Fruit fly (Drosophila melanogaster) whole organism, embryonic: Measurements from ENCODE around the gene Dfd.
A peak's percentile ranks its signal among the peaks of the same experiment; 100 is the strongest.

Source experiments
- B-H1 ChIP-seq: fragments of 200-800 bp; sonication (Bioruptor generic); IDR thresholded peaks from 3 replicates; pipeline ENCODE4 v1.3.6; 2022; ENCODE audit warnings: missing biosample characterization, missing genetic modification characterization
- BEAF-32 ChIP-seq: fragments of 200-800 bp; sonication (Bioruptor generic); optimal IDR thresholded peaks from 3 replicates; lab custom pipeline; 2017; ENCODE audit warnings: missing biosample characterization, missing genetic modification characterization, mild to moderate bottlenecking, moderate library complexity, missing genetic modification reagents
- C15 ChIP-seq: fragments of 200-800 bp; sonication (Bioruptor generic); IDR thresholded peaks from 3 replicates; pipeline ENCODE4 v1.3.6; 2022; ENCODE audit warnings: missing biosample characterization, missing genetic modification characterization
- CG10147 ChIP-seq: fragments of 200-800 bp; sonication (Bioruptor generic); optimal IDR thresholded peaks from 2 replicates; lab custom pipeline; 2019; ENCODE audit warnings: missing biosample characterization, mild to moderate bottlenecking, missing genetic modification characterization, moderate library complexity
- CG10431 ChIP-seq: fragments of 200-800 bp; sonication (Bioruptor generic); optimal IDR thresholded peaks from 3 replicates; lab custom pipeline; 2018; ENCODE audit warnings: missing biosample characterization, mild to moderate bottlenecking, missing genetic modification characterization
- CG10959 ChIP-seq: fragments of 200-800 bp; sonication (Bioruptor generic); IDR thresholded peaks from 2 replicates; pipeline ENCODE4 v1.3.6; 2022; ENCODE audit warnings: missing biosample characterization, missing genetic modification characterization
- CG11085 ChIP-seq: fragments of 200-800 bp; sonication (Bioruptor generic); IDR thresholded peaks from 2 replicates; pipeline ENCODE4 v1.3.6; 2022; ENCODE audit warnings: missing biosample characterization, missing genetic modification characterization
- CG11560 ChIP-seq: fragments of 200-800 bp; sonication (Bioruptor generic); IDR thresholded peaks from 3 replicates; pipeline ENCODE4 v1.3.6; 2022; ENCODE audit warnings: missing biosample characterization, missing genetic modification characterization
- CG15601 ChIP-seq: fragments of 200-800 bp; sonication (Bioruptor generic); optimal IDR thresholded peaks from 3 replicates; lab custom pipeline; 2019; ENCODE audit warnings: missing biosample characterization, mild to moderate bottlenecking, missing genetic modification characterization, moderate library complexity
- CG17328 ChIP-seq: fragments of 200-800 bp; sonication (Bioruptor generic); IDR thresholded peaks from 2 replicates; pipeline ENCODE4 v1.3.6; 2022; ENCODE audit warnings: missing biosample characterization, missing genetic modification characterization
- CG18764 ChIP-seq: fragments of 200-800 bp; sonication (Bioruptor generic); optimal IDR thresholded peaks from 3 replicates; lab custom pipeline; 2016; ENCODE audit warnings: missing biosample characterization, missing genetic modification characterization
- CG2712 ChIP-seq: fragments of 200-800 bp; optimal IDR thresholded peaks from 3 replicates; lab custom pipeline; 2019; ENCODE audit warnings: missing biosample characterization, mild to moderate bottlenecking, missing genetic modification characterization, moderate library complexity
- CG2889 ChIP-seq: fragments of 200-800 bp; sonication (Bioruptor generic); IDR thresholded peaks from 3 replicates; pipeline ENCODE4 v1.3.6; 2022; ENCODE audit warnings: missing biosample characterization, missing genetic modification characterization
- CG30020 ChIP-seq: fragments of 200-800 bp; optimal IDR thresholded peaks from 2 replicates; lab custom pipeline; 2019; ENCODE audit warnings: missing biosample characterization, mild to moderate bottlenecking, missing genetic modification characterization, moderate library complexity
- CG30403 ChIP-seq: fragments of 200-800 bp; sonication (Bioruptor generic); optimal IDR thresholded peaks from 3 replicates; lab custom pipeline; 2016; ENCODE audit warnings: missing biosample characterization, missing genetic modification characterization
- CG4360 ChIP-seq: fragments of 200-800 bp; sonication (Bioruptor generic); IDR thresholded peaks from 2 replicates; pipeline ENCODE4 v1.3.6; 2022; ENCODE audit warnings: missing biosample characterization, missing genetic modification characterization
- CG4730 ChIP-seq: fragments of 200-800 bp; sonication (Bioruptor generic); IDR thresholded peaks from 2 replicates; pipeline ENCODE4 v1.3.6; 2022; ENCODE audit warnings: missing biosample characterization, missing genetic modification characterization
- CG7987 ChIP-seq: fragments of 200-800 bp; sonication (Bioruptor generic); optimal IDR thresholded peaks from 2 replicates; lab custom pipeline; 2018; ENCODE audit warnings: missing biosample characterization, mild to moderate bottlenecking, missing genetic modification characterization, moderate library complexity
- CG8089 ChIP-seq: fragments of 200-800 bp; sonication (Bioruptor generic); optimal IDR thresholded peaks from 3 replicates; lab custom pipeline; 2016; ENCODE audit warnings: missing biosample characterization, missing genetic modification characterization
- CG8924 ChIP-seq: fragments of 200-800 bp; optimal IDR thresholded peaks from 3 replicates; lab custom pipeline; 2019; ENCODE audit warnings: missing biosample characterization, mild to moderate bottlenecking, missing genetic modification characterization, moderate library complexity
- CG9817 ChIP-seq: fragments of 200-800 bp; sonication (Bioruptor generic); optimal IDR thresholded peaks from 2 replicates; lab custom pipeline; 2018; ENCODE audit warnings: missing biosample characterization, mild to moderate bottlenecking, missing genetic modification characterization, moderate library complexity
- Chrac-16 ChIP-seq: fragments of 200-800 bp; sonication (Bioruptor generic); optimal IDR thresholded peaks from 3 replicates; lab custom pipeline; 2016; ENCODE audit warnings: missing biosample characterization, missing genetic modification characterization
- CkIIα-i1 ChIP-seq: fragments of 200-800 bp; sonication (Bioruptor generic); IDR thresholded peaks from 2 replicates; pipeline ENCODE4 v1.3.6; 2022; ENCODE audit warnings: missing biosample characterization, missing genetic modification characterization
- D ChIP-seq, 2 experiments: fragments of 200-800 bp in 1 of 2; fragments of >200 bp in 1 of 2; sonication (Bioruptor generic) in 1 of 2; optimal IDR thresholded peaks; 2 replicates in 1 of 2; 3 replicates in 1 of 2; lab custom pipeline; 2017; ENCODE audit warnings: mild to moderate bottlenecking in 1 of 2, missing biosample characterization in 1 of 2, missing genetic modification characterization in 1 of 2, missing genetic modification reagents in 1 of 2
- Dbx ChIP-seq: fragments of 200-800 bp; sonication (Bioruptor generic); IDR thresholded peaks from 3 replicates; pipeline ENCODE4 v1.3.6; 2022; ENCODE audit warnings: missing biosample characterization, missing genetic modification characterization
- Dfd ChIP-seq, 2 experiments: fragments of >200 bp; optimal IDR thresholded peaks; 2 replicates each; lab custom pipeline; 2017; ENCODE audit warnings: missing biosample characterization in 2 of 2, missing genetic modification characterization in 2 of 2
- ERR ChIP-seq: fragments of 200-800 bp; sonication (Bioruptor generic); optimal IDR thresholded peaks from 2 replicates; lab custom pipeline; 2016; ENCODE audit warnings: missing biosample characterization, missing genetic modification characterization
- HLH3B ChIP-seq: fragments of 200-800 bp; sonication (Bioruptor generic); IDR thresholded peaks from 2 replicates; pipeline ENCODE4 v1.3.6; 2022; ENCODE audit warnings: missing biosample characterization, missing genetic modification characterization
- Hsf ChIP-seq: fragments of 200-800 bp; sonication (Bioruptor generic); optimal IDR thresholded peaks from 3 replicates; lab custom pipeline; 2016; ENCODE audit warnings: missing biosample characterization, missing genetic modification characterization
- Max ChIP-seq: fragments of 200-800 bp; sonication (Bioruptor generic); optimal IDR thresholded peaks from 2 replicates; lab custom pipeline; 2016; ENCODE audit warnings: missing biosample characterization, mild to moderate bottlenecking, missing genetic modification characterization
- Nf-YC ChIP-seq: fragments of 200-800 bp; optimal IDR thresholded peaks from 3 replicates; lab custom pipeline; 2019; ENCODE audit warnings: missing biosample characterization, mild to moderate bottlenecking, missing genetic modification characterization, moderate library complexity
- Poxn ChIP-seq: fragments of 200-800 bp; sonication (Bioruptor generic); IDR thresholded peaks from 2 replicates; pipeline ENCODE4 v1.3.6; 2022; ENCODE audit warnings: missing biosample characterization, missing genetic modification characterization
- ac ChIP-seq: fragments of 200-800 bp; sonication (Bioruptor generic); optimal IDR thresholded peaks from 3 replicates; lab custom pipeline; 2017; ENCODE audit warnings: missing biosample characterization, mild to moderate bottlenecking, missing genetic modification characterization
- cato ChIP-seq: fragments of 200-800 bp; sonication (Bioruptor generic); optimal IDR thresholded peaks from 2 replicates; lab custom pipeline; 2016; ENCODE audit warnings: missing biosample characterization, missing genetic modification characterization, borderline replicate concordance
- crp ChIP-seq, 2 experiments: fragments of 200-800 bp; sonication (Bioruptor generic); optimal IDR thresholded peaks; 2 replicates in 1 of 2; 3 replicates in 1 of 2; lab custom pipeline; 2017; ENCODE audit warnings: missing biosample characterization in 2 of 2, missing genetic modification characterization in 2 of 2, mild to moderate bottlenecking in 1 of 2, moderate library complexity in 1 of 2
- dati ChIP-seq: fragments of 200-800 bp; sonication (Bioruptor generic); IDR thresholded peaks from 2 replicates; pipeline ENCODE4 v1.3.6; 2022; ENCODE audit warnings: missing biosample characterization, missing genetic modification characterization
- jigr1 ChIP-seq: fragments of 200-800 bp; sonication (Bioruptor generic); IDR thresholded peaks from 3 replicates; pipeline ENCODE4 v1.3.6; 2022; ENCODE audit warnings: missing biosample characterization, missing genetic modification characterization
- jumu ChIP-seq: fragments of 200-800 bp; sonication (Bioruptor generic); optimal IDR thresholded peaks from 3 replicates; lab custom pipeline; 2016; ENCODE audit warnings: missing biosample characterization, missing genetic modification characterization
- ken ChIP-seq: fragments of 200-800 bp; sonication (Bioruptor generic); IDR thresholded peaks from 3 replicates; pipeline ENCODE4 v1.3.6; 2022; ENCODE audit warnings: missing biosample characterization, missing genetic modification characterization
- mirr ChIP-seq: fragments of 200-800 bp; sonication (Bioruptor generic); optimal IDR thresholded peaks from 3 replicates; lab custom pipeline; 2018; ENCODE audit warnings: missing biosample characterization, mild to moderate bottlenecking, missing genetic modification characterization
- nom ChIP-seq: fragments of 200-800 bp; sonication (Bioruptor generic); optimal IDR thresholded peaks from 2 replicates; lab custom pipeline; 2017; ENCODE audit warnings: missing biosample characterization, missing genetic modification characterization, mild to moderate bottlenecking, moderate library complexity, missing genetic modification reagents
- oc ChIP-seq: fragments of 200-800 bp; sonication (Bioruptor generic); optimal IDR thresholded peaks from 2 replicates; lab custom pipeline; 2018; ENCODE audit warnings: missing biosample characterization, mild to moderate bottlenecking, missing genetic modification characterization, moderate library complexity
- pho ChIP-seq: fragments of 200-800 bp; sonication (Bioruptor generic); optimal IDR thresholded peaks from 2 replicates; lab custom pipeline; 2016; ENCODE audit warnings: missing biosample characterization, missing genetic modification characterization
- pros ChIP-seq: fragments of 200-800 bp; sonication (Bioruptor generic); optimal IDR thresholded peaks from 3 replicates; lab custom pipeline; 2019; ENCODE audit warnings: missing biosample characterization, mild to moderate bottlenecking, missing genetic modification characterization, moderate library complexity
- pum ChIP-seq: fragments of 200-800 bp; sonication (Bioruptor generic); optimal IDR thresholded peaks from 2 replicates; lab custom pipeline; 2016; ENCODE audit warnings: missing biosample characterization, missing genetic modification characterization
- sob ChIP-seq: fragments of 200-800 bp; sonication (Bioruptor generic); IDR thresholded peaks from 2 replicates; pipeline ENCODE4 v1.3.6; 2022; ENCODE audit warnings: missing biosample characterization, missing genetic modification characterization
- tin ChIP-seq: fragments of 200-800 bp; sonication (Bioruptor generic); optimal IDR thresholded peaks from 3 replicates; lab custom pipeline; 2016; ENCODE audit warnings: missing biosample characterization, missing genetic modification characterization
- vfl ChIP-seq: fragments of 200-800 bp; sonication (Bioruptor generic); optimal IDR thresholded peaks from 2 replicates; lab custom pipeline; 2016; ENCODE audit warnings: missing biosample characterization, missing genetic modification characterization
- zfh2 ChIP-seq: fragments of 200-800 bp; sonication (Bioruptor generic); optimal IDR thresholded peaks from 2 replicates; lab custom pipeline; 2016; ENCODE audit warnings: missing biosample characterization, missing genetic modification characterization

Dfd gene

DNA sequence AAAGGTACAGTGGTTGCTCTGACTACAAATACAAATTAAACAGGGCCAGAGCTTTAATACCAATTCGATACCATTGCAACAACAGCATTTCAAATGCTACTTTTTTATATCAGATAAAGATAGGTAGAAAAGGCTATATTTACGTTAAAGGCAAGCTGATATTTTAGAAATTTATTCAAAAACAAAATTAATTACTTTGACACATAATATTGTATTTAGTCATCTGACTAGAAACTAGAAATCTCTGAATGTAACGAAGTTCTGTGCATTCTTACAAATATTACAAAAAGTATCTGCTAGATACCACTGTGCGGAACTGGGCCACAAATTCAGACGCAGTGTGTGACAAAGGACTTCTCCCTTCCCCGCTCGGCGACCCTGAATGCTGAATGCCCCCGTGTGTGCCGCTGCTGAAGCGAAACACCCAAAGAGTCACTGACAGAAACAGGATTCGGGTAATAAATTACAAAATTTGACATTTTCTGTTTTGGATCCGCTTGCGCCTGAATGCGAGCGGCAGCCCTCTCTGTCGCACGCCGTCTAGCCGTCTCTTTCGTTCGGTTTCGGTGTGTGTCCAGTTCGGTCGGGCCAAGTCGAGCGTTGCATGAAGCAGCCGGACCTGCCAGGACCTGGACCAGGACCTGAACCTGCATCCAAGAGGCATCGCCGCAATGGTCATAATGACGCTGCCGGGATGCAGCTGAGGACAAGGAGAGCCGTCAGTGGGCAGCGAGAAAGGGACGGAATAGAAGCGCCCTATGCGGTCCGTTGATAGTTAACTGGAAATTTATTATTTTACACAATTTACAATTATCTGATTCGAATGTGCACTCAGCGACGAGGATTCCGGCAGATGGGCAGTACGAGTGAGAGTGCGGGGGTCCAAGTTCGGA lies 30.6 kb upstream of the Dfd start (continued):
- no peak for TF ChIP-seq mirr (GFP tag; lab: Kevin White, UChicago)
- peak; percentile 79 for TF ChIP-seq D (optimal IDR thresholded peaks at IDR 0.05; lab: Kevin White, UChicago)
- peak; percentile 66 for TF ChIP-seq D (GFP tag; optimal IDR thresholded peaks at IDR 0.05; lab: Kevin White, UChicago)
- TF ChIP-seq Dbx (GFP tag; lab: Robert Waterston, UW), result no peak
- no peak for TF ChIP-seq ERR
- no peak for TF ChIP-seq BEAF-32 (GFP tag; lab: Kevin White, UChicago)
- TF ChIP-seq CG10147 (GFP tag; lab: Kevin White, UChicago), result no peak
- no peak for TF ChIP-seq jumu (GFP tag; lab: Kevin White, UChicago)
- TF ChIP-seq sob (GFP tag; lab: Robert Waterston, UW), result no peak
- TF ChIP-seq Nf-YC (tag; lab: Kevin White, UChicago), result no peak
- peak; percentile 1 for TF ChIP-seq nom (GFP tag; lab: Kevin White, UChicago)
- peak; percentile 29; the same call in 1 of the 3 replicates for TF ChIP-seq ken (GFP tag; lab: Robert Waterston, UW)
- TF ChIP-seq ac, result no peak
- TF ChIP-seq zfh2, result no peak
- no peak for TF ChIP-seq C15 (GFP tag; lab: Robert Waterston, UW)
- no peak for TF ChIP-seq CG2889
- TF ChIP-seq dati (GFP tag; lab: Robert Waterston, UW), result no peak
- no peak for TF ChIP-seq B-H1 (GFP tag; lab: Robert Waterston, UW)
- peak; percentile 34 for TF ChIP-seq tin (GFP tag; lab: Kevin White, UChicago)
- TF ChIP-seq cato (GFP tag; lab: Kevin White, UChicago), result peak; percentile 14
- no peak for TF ChIP-seq CG17328
- TF ChIP-seq HLH3B (GFP tag; lab: Robert Waterston, UW), result no peak
- no peak for TF ChIP-seq CG4730
- no peak for TF ChIP-seq CG9817 (tag; lab: Kevin White, UChicago)
- TF ChIP-seq vfl (GFP tag; lab: Kevin White, UChicago), result no peak
- TF ChIP-seq crp (GFP tag; optimal IDR thresholded peaks at IDR 0.05; lab: Kevin White, UChicago), result no peak
- peak; percentile 14 for TF ChIP-seq pum
- peak; percentile 51 for TF ChIP-seq CG8924 (tag; lab: Kevin White, UChicago)
- TF ChIP-seq CG4360, result no peak
- TF ChIP-seq CkIIα-i1 (GFP tag; lab: Robert Waterston, UW), result no peak
- no peak for TF ChIP-seq CG18764 (GFP tag; lab: Kevin White, UChicago)
- peak; percentile 14 for TF ChIP-seq Hsf (GFP tag; lab: Kevin White, UChicago)
- peak; percentile 46 for TF ChIP-seq CG30403 (GFP tag; lab: Kevin White, UChicago)
- TF ChIP-seq Dfd (GFP tag; optimal IDR thresholded peaks at IDR 0.05; lab: Kevin White, UChicago), result no peak
- TF ChIP-seq pho (GFP tag; lab: Kevin White, UChicago), result no peak
- TF ChIP-seq jigr1 (GFP tag; lab: Robert Waterston, UW), result no peak
- TF ChIP-seq Chrac-16 (GFP tag; lab: Kevin White, UChicago), result peak; percentile 2
- 0 out of 2 replicates have a peak, but pooled peaks have one; percentile 47 for TF ChIP-seq CG10959 (GFP tag; lab: Robert Waterston, UW)
- peak; percentile 76 for TF ChIP-seq CG2712 (tag; lab: Kevin White, UChicago)
- no peak for TF ChIP-seq Max (GFP tag; lab: Kevin White, UChicago)
- no peak for TF ChIP-seq oc (tag; lab: Kevin White, UChicago)
- TF ChIP-seq CG10431 (GFP tag; lab: Kevin White, UChicago), result no peak
- TF ChIP-seq CG8089, result no peak
- TF ChIP-seq CG30020 (tag; lab: Kevin White, UChicago), result peak; percentile 2
- peak; percentile 22 for TF ChIP-seq CG15601
- no peak for TF ChIP-seq CG7987
- TF ChIP-seq Poxn (GFP tag; lab: Robert Waterston, UW), result no peak
- no peak for TF ChIP-seq CG11085 (GFP tag; lab: Robert Waterston, UW)
- peak; percentile 38 for TF ChIP-seq pros (GFP tag; lab: Kevin White, UChicago)
- TF ChIP-seq CG11560, result no peak
